Worm (Caenorhabditis elegans): Measurements from ENCODE around the gene pink-1.

Gene pink-1

DNA sequence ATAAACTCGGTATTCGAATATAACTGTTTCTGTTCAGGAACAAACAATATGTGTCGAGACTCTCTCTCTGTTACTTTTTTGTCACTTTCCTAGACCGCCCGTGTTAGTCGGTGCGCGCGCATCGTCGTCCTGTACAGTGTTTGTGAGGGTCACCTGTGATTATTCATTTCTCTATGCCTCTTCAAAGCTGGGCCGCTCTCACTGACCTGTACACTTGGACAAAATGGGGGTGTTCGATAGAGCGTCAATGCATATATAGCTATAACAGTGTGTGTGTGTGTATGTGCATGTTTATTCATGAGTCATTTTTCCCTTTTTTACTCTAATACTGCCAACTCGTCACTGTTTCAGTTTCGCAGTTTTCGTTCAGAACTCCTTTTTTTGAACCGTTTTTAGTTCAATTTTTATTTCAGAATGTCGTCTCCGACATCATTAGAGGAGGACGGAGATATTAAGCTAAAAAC, 15.8 kb downstream of the pink-1 start, which contains the start of gene pkc-3 (continued):
- TF ChIP-seq ztf-7 (tag; optimal IDR thresholded peaks at IDR 0.05) (no peak), spr-1 (tag; optimal IDR thresholded peaks at IDR 0.05) (peak; percentile 51), nhr-41 (GFP tag; IDR thresholded peaks at IDR 0.05) (peak; percentile 87)

DNA sequence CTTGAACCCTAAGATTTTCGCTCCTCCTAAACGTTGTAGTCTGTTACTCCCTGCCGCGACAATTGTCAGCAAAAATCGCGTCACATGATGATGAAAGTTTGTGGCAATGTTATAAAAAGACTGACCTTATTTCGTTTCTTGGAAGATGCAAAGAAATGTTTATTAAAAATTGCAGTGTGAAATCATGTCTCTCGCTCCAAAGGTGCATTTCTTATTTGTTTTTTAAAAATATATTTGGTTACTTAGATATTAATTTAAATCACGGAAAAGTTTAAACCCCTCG, 17.3 kb downstream of the pink-1 start:
- TF ChIP-seq attf-4 (tag; optimal IDR thresholded peaks at IDR 0.05) (no peak), hlh-11 (tag; optimal IDR thresholded peaks at IDR 0.05) (peak; percentile 1), nhr-28 (tag; optimal IDR thresholded peaks at IDR 0.05) (peak; percentile 44), lsy-2 (tag; optimal IDR thresholded peaks at IDR 0.05) (peak in 1 of 2 experiments; percentile 11), hlh-30 (tag; optimal IDR thresholded peaks at IDR 0.05; ENCODE audit: insufficient read depth) (peak; percentile 50), unc-62 (GFP tag; optimal IDR thresholded peaks at IDR 0.05 in 1 of 2) (peak in 1 of 2 experiments; percentile 49), unc-62 (tag; optimal IDR thresholded peaks at IDR 0.05) (no peak), madf-9 (GFP tag; conservative IDR thresholded peaks at IDR 0.05) (no peak)

- TF ChIP-seq hmg-1.1 (GFP tag; IDR thresholded peaks at IDR 0.05), result 0 out of 2 replicates have a peak, but pooled peaks have one; percentile 30
- no peak for TF ChIP-seq daf-12 (tag; optimal IDR thresholded peaks at IDR 0.05)
- TF ChIP-seq mes-2 (tag; optimal IDR thresholded peaks at IDR 0.05; ENCODE audit: poor library complexity, severe bottlenecking), result no peak
- TF ChIP-seq gei-8 (GFP tag; optimal IDR thresholded peaks at IDR 0.05), result no peak
- TF ChIP-seq aha-1 (tag), result peak; percentile 22
- peak; percentile 58; the same call in 1 of the 2 replicates for TF ChIP-seq lin-38 (GFP tag; IDR thresholded peaks at IDR 0.05)
- TF ChIP-seq F49E8.2 (tag; optimal IDR thresholded peaks at IDR 0.05; ENCODE audit: borderline replicate concordance), result peak; percentile 18
- peak in 1 of 2 experiments; percentile 45 for TF ChIP-seq lsy-2 (tag; optimal IDR thresholded peaks at IDR 0.05)
- TF ChIP-seq Y75B8A.6 (GFP tag; IDR thresholded peaks at IDR 0.05), result no peak
- TF ChIP-seq unc-62 (GFP tag; optimal IDR thresholded peaks at IDR 0.05 in 1 of 2), result peak in 1 of 2 experiments; percentile 98
- TF ChIP-seq unc-62 (tag; optimal IDR thresholded peaks at IDR 0.05), result no peak
- no peak for TF ChIP-seq zip-2 (tag; optimal IDR thresholded peaks at IDR 0.05)
- no peak for TF ChIP-seq snpc-1.2 (GFP tag; IDR thresholded peaks at IDR 0.05)
- peak; percentile 58; the same call in 1 of the 2 replicates for TF ChIP-seq Y48G9A.11 (GFP tag; IDR thresholded peaks at IDR 0.05)
- TF ChIP-seq egl-27 (tag; optimal IDR thresholded peaks at IDR 0.05), result no peak
- no peak for TF ChIP-seq aly-2 (tag; optimal IDR thresholded peaks at IDR 0.05)
- no peak for TF ChIP-seq nhr-77 (tag; optimal IDR thresholded peaks at IDR 0.05)
- no peak for TF ChIP-seq daf-16 (GFP tag; optimal IDR thresholded peaks at IDR 0.05)
- TF ChIP-seq daf-16 (tag; optimal IDR thresholded peaks at IDR 0.05), result peak; percentile 32
- no peak for TF ChIP-seq tra-1 (GFP tag; IDR thresholded peaks at IDR 0.05)
- TF ChIP-seq unc-130 (GFP tag; optimal IDR thresholded peaks at IDR 0.05), result peak; percentile 56
- no peak for TF ChIP-seq T20F7.1 (GFP tag; optimal IDR thresholded peaks at IDR 0.05)
Observed at ce11 chrII:5377467-5378238, 17.8 kb downstream of the pink-1 start, which contains the start of gene prdx-2. Gene prdx-2 (plus strand): TSS chrII:5378195.

DNA sequence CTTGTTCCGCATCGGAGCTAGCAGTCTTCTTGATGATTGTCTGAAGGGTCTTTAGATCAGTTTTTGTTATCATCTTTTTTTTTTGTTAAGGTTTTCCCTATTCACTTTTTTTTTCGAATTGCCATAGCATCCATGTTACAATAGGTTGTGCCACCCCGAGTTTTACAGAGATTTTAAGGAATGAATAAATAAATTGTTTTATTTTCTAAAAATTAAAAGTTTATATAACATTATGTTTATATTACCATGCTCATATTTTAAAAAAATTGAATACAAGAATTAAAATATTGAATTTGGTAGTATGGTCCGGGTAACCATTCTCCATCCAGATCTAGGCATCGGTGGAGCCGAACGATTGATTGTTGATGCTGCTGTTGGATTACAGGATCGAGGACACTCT, 20.5 kb downstream of the pink-1 start, which contains the start of gene algn-2:
TSS of gene algn-2 (plus strand) at position 301 of the 400 bp plus-strand sequence.
- no peak for TF ChIP-seq F44E2.7 (GFP tag; IDR thresholded peaks at IDR 0.05)
- no peak for TF ChIP-seq lin-39 (tag; optimal IDR thresholded peaks at IDR 0.05)
- TF ChIP-seq madf-9 (GFP tag; conservative IDR thresholded peaks at IDR 0.05), result no peak

Measured in whole organism, L4 larva.